Worm (Caenorhabditis elegans) whole organism, late embryonic: Measurements from ENCODE around the gene F08F8.6.

ENCODE experiments used
- Y22D7AL.16 ChIP-seq: sonication (generic microtip); optimal IDR thresholded peaks from 2 replicates; lab custom pipeline; 2016; ENCODE audit warnings: missing genetic modification characterization, missing compliant biosample characterization
- ahr-1 ChIP-seq: sonication (generic microtip); optimal IDR thresholded peaks from 2 replicates; lab custom pipeline; 2016; ENCODE audit warnings: missing genetic modification characterization, missing compliant biosample characterization
- ama-1 ChIP-seq: fragments of 150-350 bp; optimal IDR thresholded peaks from 2 replicates; lab custom pipeline; 2014
- ceh-2 ChIP-seq: sonication (generic microtip); optimal IDR thresholded peaks from 2 replicates; lab custom pipeline; 2016; ENCODE audit warnings: missing genotype, missing genetic modification characterization, missing compliant biosample characterization
- ceh-22 ChIP-seq: sonication (generic microtip); optimal IDR thresholded peaks from 2 replicates; lab custom pipeline; 2017; ENCODE audit warnings: missing biosample characterization, missing genetic modification characterization
- ceh-24 ChIP-seq: sonication (generic microtip); optimal IDR thresholded peaks from 2 replicates; lab custom pipeline; 2016; ENCODE audit warnings: mild to moderate bottlenecking, missing genetic modification characterization, missing compliant biosample characterization
- ceh-34 ChIP-seq: sonication (generic microtip); optimal IDR thresholded peaks from 2 replicates; lab custom pipeline; 2016; ENCODE audit warnings: mild to moderate bottlenecking, missing genetic modification characterization, missing compliant biosample characterization
- ceh-45 ChIP-seq: fragments of 200-800 bp; sonication (Bioruptor generic); IDR thresholded peaks from 2 replicates; pipeline ENCODE4 v1.3.6; 2022; ENCODE audit warnings: missing genetic modification reagents, missing genetic modification characterization, missing compliant biosample characterization
- ceh-48 ChIP-seq: sonication (generic microtip); optimal IDR thresholded peaks from 2 replicates; lab custom pipeline; 2016; ENCODE audit warnings: missing genetic modification characterization, inconsistent platforms, missing compliant biosample characterization
- dve-1 ChIP-seq: sonication (generic microtip); optimal IDR thresholded peaks from 2 replicates; lab custom pipeline; 2017; ENCODE audit warnings: antibody characterized with exemption, mild to moderate bottlenecking, missing genetic modification characterization, missing compliant biosample characterization
- elt-2 ChIP-seq: sonication (generic microtip); optimal IDR thresholded peaks from 2 replicates; lab custom pipeline; 2016; ENCODE audit warnings: missing genetic modification reagents, missing genetic modification characterization, missing compliant biosample characterization
- fax-1 ChIP-seq: sonication (generic microtip); optimal IDR thresholded peaks from 2 replicates; lab custom pipeline; 2016; ENCODE audit warnings: missing genotype, missing genetic modification characterization, missing compliant biosample characterization
- fkh-6 ChIP-seq: sonication (generic microtip); optimal IDR thresholded peaks from 2 replicates; lab custom pipeline; 2016; ENCODE audit warnings: missing genetic modification characterization, missing compliant biosample characterization
- hlh-13 ChIP-seq: fragments of 200-800 bp; sonication (Bioruptor generic); optimal IDR thresholded peaks from 2 replicates; lab custom pipeline; 2018; ENCODE audit warnings: mild to moderate bottlenecking, missing genetic modification characterization, missing compliant biosample characterization
- hlh-8 ChIP-seq: sonication (generic microtip); optimal IDR thresholded peaks from 2 replicates; lab custom pipeline; 2016; ENCODE audit warnings: missing genotype, missing genetic modification characterization, missing compliant biosample characterization
- nfya-1 ChIP-seq: sonication (generic microtip); optimal IDR thresholded peaks from 2 replicates; lab custom pipeline; 2017; ENCODE audit warnings: missing genetic modification characterization, mild to moderate bottlenecking, missing compliant biosample characterization, antibody characterized with exemption, moderate library complexity
- nhr-232 ChIP-seq: sonication (generic microtip); optimal IDR thresholded peaks from 2 replicates; lab custom pipeline; 2016; ENCODE audit warnings: missing genetic modification characterization, missing compliant biosample characterization
- pax-1 ChIP-seq: fragments of 150-350 bp; optimal IDR thresholded peaks from 2 replicates; lab custom pipeline; 2014; ENCODE audit warnings: missing biosample characterization, missing genetic modification characterization
- pha-4 ChIP-seq: fragments of 150-350 bp; optimal IDR thresholded peaks from 2 replicates; lab custom pipeline; 2018; ENCODE audit warnings: missing biosample characterization, missing genetic modification reagents, missing genetic modification characterization
- pqm-1 ChIP-seq: sonication (generic microtip); optimal IDR thresholded peaks from 2 replicates; lab custom pipeline; 2016; ENCODE audit warnings: missing genetic modification characterization, missing compliant biosample characterization
- pros-1 ChIP-seq: fragments of 150-350 bp; optimal IDR thresholded peaks from 2 replicates; lab custom pipeline; 2014; ENCODE audit warnings: missing biosample characterization, missing genetic modification reagents, missing genetic modification characterization
- ref-2 ChIP-seq: sonication (generic microtip); optimal IDR thresholded peaks from 2 replicates; lab custom pipeline; 2016; ENCODE audit warnings: missing genetic modification characterization, missing compliant biosample characterization
- sdc-2 ChIP-seq: sonication (generic microtip); optimal IDR thresholded peaks from 2 replicates; lab custom pipeline; 2016; ENCODE audit warnings: missing genotype, missing genetic modification characterization, missing compliant biosample characterization
- tbx-2 ChIP-seq: sonication (generic microtip); optimal IDR thresholded peaks from 2 replicates; lab custom pipeline; 2016; ENCODE audit warnings: missing genetic modification characterization, missing compliant biosample characterization
- ttx-3 ChIP-seq: sonication (generic microtip); optimal IDR thresholded peaks from 2 replicates; lab custom pipeline; 2016; ENCODE audit warnings: missing genetic modification reagents, missing genetic modification characterization, missing compliant biosample characterization
- unc-42 ChIP-seq: sonication (generic microtip); optimal IDR thresholded peaks from 2 replicates; lab custom pipeline; 2016; ENCODE audit warnings: missing genotype, missing genetic modification characterization, missing compliant biosample characterization
- ztf-16 ChIP-seq: sonication (generic microtip); optimal IDR thresholded peaks from 2 replicates; lab custom pipeline; 2017; ENCODE audit warnings: missing genetic modification characterization, missing compliant biosample characterization

F08F8.6 gene

ce11 chrIII:7385929-7386328 lies 42.4 kb downstream of the F08F8.6 start, which contains the start of gene trd-1:
trd-1 (plus strand) TSS chrIII:7386229.
- TF ChIP-seq nhr-232 (tag; lab: Kevin White, UChicago), result no peak
- TF ChIP-seq pqm-1 (tag; lab: Kevin White, UChicago), result no peak
- TF ChIP-seq Y22D7AL.16 (tag; lab: Kevin White, UChicago), result no peak
- no peak for TF ChIP-seq ceh-45 (GFP tag; lab: Robert Waterston, UW)
- TF ChIP-seq ahr-1 (tag; lab: Kevin White, UChicago), result no peak
- TF ChIP-seq pros-1, result no peak
- TF ChIP-seq ceh-2, result no peak
- TF ChIP-seq hlh-8 (tag; lab: Kevin White, UChicago), result no peak
- TF ChIP-seq, all 69 proteins: peak for 0

- peak; percentile 27 for TF ChIP-seq tbx-2 (tag; lab: Kevin White, UChicago)
- TF ChIP-seq, all 69 proteins: peak for 1; not testable (repeated sequence) for 68
Observed at ce11 chrIII:7386539-7386938, 43.0 kb downstream of the F08F8.6 start.

ce11 chrIII:7387359-7387758 lies 43.9 kb downstream of the F08F8.6 start:
- no peak for TF ChIP-seq unc-42
- TF ChIP-seq ceh-22 (tag; lab: Kevin White, UChicago), result no peak
- no peak for TF ChIP-seq sdc-2 (tag; lab: Kevin White, UChicago)
- TF ChIP-seq ceh-34 (tag; lab: Kevin White, UChicago), result no peak
- no peak for TF ChIP-seq ztf-16 (tag; lab: Kevin White, UChicago)
- no peak for TF ChIP-seq ama-1
- TF ChIP-seq ref-2, result no peak

DNA sequence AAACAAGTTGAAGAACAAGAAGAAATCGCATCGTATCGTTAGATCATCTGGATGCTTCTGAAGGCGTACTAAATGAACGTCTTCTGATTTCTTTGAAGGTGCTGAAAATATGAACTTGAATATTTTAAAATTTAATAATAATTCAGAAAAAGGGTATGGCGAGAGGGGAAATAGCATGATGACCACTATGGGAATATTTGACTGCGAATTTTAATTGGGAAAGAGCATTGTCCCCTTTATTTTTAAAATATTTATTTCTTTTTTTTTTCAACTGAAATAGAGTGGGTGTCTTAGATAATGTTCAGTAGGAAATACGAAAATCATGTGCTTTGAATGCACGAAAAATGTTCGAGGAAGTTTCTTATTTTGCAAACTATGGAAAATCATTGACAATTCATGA lies 51.9 kb downstream of the F08F8.6 start, which contains the start of gene lgc-50:
Gene lgc-50 (minus strand): TSS at position 101 of the 400 bp plus-strand sequence.
- TF ChIP-seq fkh-6 (tag; lab: Kevin White, UChicago), result no peak
- TF ChIP-seq ceh-48 (tag; lab: Kevin White, UChicago), result no peak
- no peak for TF ChIP-seq pax-1 (tag; lab: Kevin White, UChicago)
- no peak for TF ChIP-seq fax-1 (tag; lab: Kevin White, UChicago)
- no peak for TF ChIP-seq nhr-232 (tag; lab: Kevin White, UChicago)
- no peak for TF ChIP-seq nfya-1 (tag; lab: Kevin White, UChicago)
- no peak for TF ChIP-seq ttx-3 (tag; lab: Kevin White, UChicago)
- TF ChIP-seq ceh-22 (tag; lab: Kevin White, UChicago), result no peak
- no peak for TF ChIP-seq pha-4 (tag; lab: Kevin White, UChicago)
- TF ChIP-seq ahr-1 (tag; lab: Kevin White, UChicago), result no peak
- no peak for TF ChIP-seq ceh-24 (tag; lab: Kevin White, UChicago)
- no peak for TF ChIP-seq hlh-13
- no peak for TF ChIP-seq dve-1 (tag; lab: Kevin White, UChicago)
- no peak for TF ChIP-seq elt-2
- no peak for TF ChIP-seq hlh-8 (tag; lab: Kevin White, UChicago)
